Worm (Caenorhabditis elegans) whole organism, young adult: Measurements from ENCODE around the gene set-22.
"Not testable (repeated sequence)": the region's sequence is repeated elsewhere in the genome, so short reads cannot be mapped to it uniquely, and the experiment has no call there.

Experiments used
- bed-2 ChIP-seq: fragments of 200-800 bp; sonication (Bioruptor generic); IDR thresholded peaks from 2 replicates; pipeline ENCODE4 v1.3.6; 2022; ENCODE audit warnings: missing genetic modification reagents, missing genetic modification characterization, missing compliant biosample characterization
- lin-35 ChIP-seq, 3 experiments: fragments of 150-350 bp in 2 of 3; sonication (generic microtip) in 1 of 3; optimal IDR thresholded peaks; 2 replicates each; lab custom pipeline; 2014 to 2018; ENCODE audit warnings: missing biosample characterization in 3 of 3, missing genetic modification characterization in 3 of 3, missing genetic modification reagents in 3 of 3
- madf-10 ChIP-seq: sonication (generic microtip); optimal IDR thresholded peaks from 2 replicates; lab custom pipeline; 2016; ENCODE audit warnings: mild to moderate bottlenecking, missing genetic modification characterization, missing compliant biosample characterization
- rcor-1 ChIP-seq: fragments of 200-800 bp; sonication (Bioruptor generic); IDR thresholded peaks from 2 replicates; pipeline ENCODE4 v1.3.6; 2022; ENCODE audit warnings: missing genetic modification reagents, missing genetic modification characterization, missing compliant biosample characterization
- ztf-6 ChIP-seq: fragments of 200-800 bp; sonication (Bioruptor generic); IDR thresholded peaks from 2 replicates; pipeline ENCODE4 v1.3.6; 2022; ENCODE audit warnings: missing genetic modification reagents, missing genetic modification characterization, missing compliant biosample characterization

DNA sequence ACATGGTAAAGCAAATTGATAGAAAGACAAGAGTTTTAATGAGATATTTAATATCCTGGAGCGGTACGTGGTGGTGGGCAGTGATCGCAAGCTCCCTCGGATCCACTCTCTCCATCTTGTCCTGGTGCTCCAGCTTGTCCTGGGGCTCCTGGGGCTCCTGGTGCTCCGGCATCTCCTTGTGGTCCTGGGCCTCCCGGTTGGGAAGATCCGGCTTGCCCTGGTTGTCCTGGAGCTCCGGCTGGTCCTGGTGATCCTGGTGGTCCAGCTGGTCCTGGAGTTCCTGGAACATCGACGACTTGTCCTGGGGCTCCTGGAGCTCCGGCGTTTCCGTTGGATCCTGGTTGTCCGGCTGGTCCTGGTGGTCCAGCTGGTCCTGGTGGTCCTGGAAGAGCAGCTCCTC lies 15.9 kb upstream of the set-22 start:
- not testable (repeated sequence) for TF ChIP-seq ztf-6; rcor-1 (GFP tag; lab: Robert Waterston, UW); madf-10 (tag; lab: Kevin White, UChicago); lin-35 (GFP tag; optimal IDR thresholded peaks at IDR 0.05; lab: Kevin White, UChicago); bed-2 (GFP tag; lab: Robert Waterston, UW)
